Worm (Caenorhabditis elegans) whole organism, young adult: ENCODE measurements around the gene F54B3.1.

Experiments
- F49E8.2 ChIP-seq: sonication (generic microtip); optimal IDR thresholded peaks from 3 replicates; lab custom pipeline; 2017; ENCODE audit warnings: missing genetic modification characterization, mild to moderate bottlenecking, missing compliant biosample characterization, antibody characterized with exemption, moderate library complexity; ENCODE audit not compliant: insufficient read depth
- akir-1 ChIP-seq: fragments of 200-800 bp; sonication (Bioruptor generic); optimal IDR thresholded peaks from 2 replicates; lab custom pipeline; 2018; ENCODE audit warnings: mild to moderate bottlenecking, missing genetic modification characterization, moderate library complexity, missing compliant biosample characterization
- ama-1 ChIP-seq, 3 experiments: fragments of 150-350 bp in 1 of 3; sonication (generic microtip) in 2 of 3; optimal IDR thresholded peaks; 2 replicates each; lab custom pipeline; 2014 to 2018; ENCODE audit warnings: missing biosample characterization in 2 of 3, missing genetic modification characterization in 2 of 3, missing genetic modification reagents in 2 of 3
- ceh-27 ChIP-seq: fragments of 200-800 bp; sonication (Bioruptor generic); optimal IDR thresholded peaks from 2 replicates; lab custom pipeline; 2018; ENCODE audit warnings: mild to moderate bottlenecking, missing genetic modification characterization, moderate library complexity, missing compliant biosample characterization
- ceh-91 ChIP-seq: fragments of 200-800 bp; sonication (Bioruptor generic); IDR thresholded peaks from 2 replicates; pipeline ENCODE4 v1.3.6; 2022; ENCODE audit warnings: missing genetic modification reagents, missing genetic modification characterization, missing compliant biosample characterization
- lin-35 ChIP-seq, 3 experiments: fragments of 150-350 bp in 2 of 3; sonication (generic microtip) in 1 of 3; optimal IDR thresholded peaks; 2 replicates each; lab custom pipeline; 2014 to 2018; ENCODE audit warnings: missing biosample characterization in 3 of 3, missing genetic modification characterization in 3 of 3, missing genetic modification reagents in 3 of 3
- snpc-4 ChIP-seq, 5 experiments: fragments of 150-350 bp in 1 of 5; sonication (generic microtip) in 4 of 5; optimal IDR thresholded peaks; 2 replicates each; lab custom pipeline; 2014 to 2018; ENCODE audit warnings: missing genetic modification characterization in 5 of 5, missing biosample characterization in 3 of 5, antibody characterized with exemption in 2 of 5, mild to moderate bottlenecking in 2 of 5, missing compliant biosample characterization in 2 of 5, missing genotype in 2 of 5, moderate library complexity in 2 of 5, missing genetic modification reagents in 1 of 5
- tbp1 ChIP-seq: fragments of 200-800 bp; sonication (Bioruptor generic); optimal IDR thresholded peaks from 2 replicates; lab custom pipeline; 2018; ENCODE audit warnings: mild to moderate bottlenecking, missing genetic modification characterization, missing compliant biosample characterization
- tbx-9 ChIP-seq: sonication (generic microtip); optimal IDR thresholded peaks from 2 replicates; lab custom pipeline; 2016; ENCODE audit warnings: borderline replicate concordance, missing genetic modification characterization, inconsistent platforms, missing compliant biosample characterization
- unc-62 ChIP-seq: fragments of 150-350 bp; optimal IDR thresholded peaks from 2 replicates; lab custom pipeline; 2014; ENCODE audit warnings: missing biosample characterization, missing genetic modification reagents, missing genetic modification characterization
- ztf-26 ChIP-seq: sonication (generic microtip); optimal IDR thresholded peaks from 2 replicates; lab custom pipeline; 2017; ENCODE audit warnings: missing genetic modification characterization, missing compliant biosample characterization

DNA sequence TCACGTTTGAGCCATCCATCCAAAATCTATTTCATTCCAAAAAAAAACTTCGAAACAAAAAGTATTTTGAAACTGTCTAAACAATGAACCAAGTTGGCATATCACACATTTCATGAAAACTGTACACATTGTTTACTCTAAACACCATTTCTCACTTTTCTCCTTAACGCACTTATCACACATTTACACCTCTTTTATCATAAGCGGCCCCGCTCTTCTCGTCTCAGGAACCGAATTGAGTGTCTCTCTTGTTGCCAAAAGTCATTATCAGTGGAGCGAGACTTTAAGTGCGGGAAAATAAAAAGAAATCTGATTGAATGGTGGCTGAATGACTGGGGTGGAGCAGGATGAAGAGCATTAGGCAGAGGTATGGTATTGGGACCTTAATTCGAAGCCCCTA, 19.2 kb upstream of the F54B3.1 start:
- no peak for TF ChIP-seq tbx-9 (tag; lab: Kevin White, UChicago)
- no peak for TF ChIP-seq ztf-26 (tag; lab: Kevin White, UChicago)
- no peak for TF ChIP-seq snpc-4 (GFP tag; optimal IDR thresholded peaks at IDR 0.05; lab: Kevin White, UChicago)
- TF ChIP-seq snpc-4 (tag; optimal IDR thresholded peaks at IDR 0.05; lab: Kevin White, UChicago): no peak
- TF ChIP-seq ceh-91 (GFP tag; lab: Robert Waterston, UW): no peak
- TF ChIP-seq akir-1 (GFP tag; lab: Kevin White, UChicago): no peak
- TF ChIP-seq tbp1 (GFP tag; lab: Kevin White, UChicago): no peak
- no peak for TF ChIP-seq lin-35 (GFP tag; optimal IDR thresholded peaks at IDR 0.05; lab: Kevin White, UChicago)
- no peak for TF ChIP-seq ama-1 (optimal IDR thresholded peaks at IDR 0.05; lab: Kevin White, UChicago)
- TF ChIP-seq ama-1 (GFP tag; optimal IDR thresholded peaks at IDR 0.05; lab: Kevin White, UChicago): no peak
- no peak for TF ChIP-seq F49E8.2
- TF ChIP-seq unc-62 (GFP tag; lab: Kevin White, UChicago): no peak
- no peak for TF ChIP-seq ceh-27
